Worm (Caenorhabditis elegans): Measurements from ENCODE around the gene C27A7.5.

DNA sequence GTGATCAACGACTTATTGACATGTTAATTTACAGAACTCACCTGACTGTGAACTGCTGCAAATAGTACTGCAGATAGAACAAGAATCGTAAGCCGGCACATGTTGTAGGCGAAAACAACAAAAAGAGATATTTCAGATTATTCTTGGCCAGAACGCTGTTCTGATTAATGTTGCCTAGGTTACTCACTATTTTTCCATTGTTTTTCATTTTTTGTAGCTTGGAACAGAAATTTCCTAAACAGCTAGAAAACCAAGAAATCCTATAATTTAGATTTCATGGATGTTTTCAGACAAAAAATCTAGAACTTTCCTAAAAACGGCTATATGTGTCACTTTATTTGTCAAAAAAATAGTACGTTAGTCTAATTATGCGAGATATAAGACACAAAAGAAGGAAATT lies 7.6 kb downstream of the C27A7.5 start, which contains the start of gene C27A7.9:
- TF ChIP-seq nhr-237 (tag; optimal IDR thresholded peaks at IDR 0.05) = no peak
- no peak for TF ChIP-seq T20F7.1 (GFP tag; optimal IDR thresholded peaks at IDR 0.05)
- TF ChIP-seq unc-62 (GFP tag; optimal IDR thresholded peaks at IDR 0.05 in 1 of 2) = peak in 1 of 2 experiments; percentile 27
- no peak for TF ChIP-seq unc-62 (tag; optimal IDR thresholded peaks at IDR 0.05)
- no peak for TF ChIP-seq R02D3.7 (tag; optimal IDR thresholded peaks at IDR 0.05)
- TF ChIP-seq jun-1 (tag; optimal IDR thresholded peaks at IDR 0.05) = no peak
- TF ChIP-seq rbr-2 (tag; optimal IDR thresholded peaks at IDR 0.05) = no peak
- TF ChIP-seq mdl-1 (tag; optimal IDR thresholded peaks at IDR 0.05) = no peak
- TF ChIP-seq egl-27 (tag; optimal IDR thresholded peaks at IDR 0.05) = no peak
- no peak for TF ChIP-seq dpl-1 (GFP tag; optimal IDR thresholded peaks at IDR 0.05)
- TF ChIP-seq nhr-10 (tag; optimal IDR thresholded peaks at IDR 0.05) = no peak
- TF ChIP-seq ceh-28 (tag; optimal IDR thresholded peaks at IDR 0.05) = no peak
- TF ChIP-seq skn-1 (tag; optimal IDR thresholded peaks at IDR 0.05) = no peak
- no peak for TF ChIP-seq snpc-4 (tag; optimal IDR thresholded peaks at IDR 0.05)
- TF ChIP-seq mep-1 (tag; optimal IDR thresholded peaks at IDR 0.05) = no peak

Measured in whole organism, L4 larva.